Fruit fly (Drosophila melanogaster) whole organism, wandering third instar larva: ENCODE results near the gene Cyp4d2.

Source experiments
- Abd-B ChIP-seq: fragments of >200 bp; optimal IDR thresholded peaks from 2 replicates; lab custom pipeline; 2017; ENCODE audit warnings: missing biosample characterization, missing genetic modification characterization
- CG32264 ChIP-seq: fragments of 200-800 bp; sonication (Bioruptor generic); optimal IDR thresholded peaks from 2 replicates; lab custom pipeline; 2016; ENCODE audit warnings: missing biosample characterization, missing genetic modification characterization
- CG9705 ChIP-seq: fragments of 200-800 bp; sonication (Bioruptor generic); optimal IDR thresholded peaks from 2 replicates; lab custom pipeline; 2018; ENCODE audit warnings: missing biosample characterization, mild to moderate bottlenecking, missing genetic modification characterization
- CrebA ChIP-seq: fragments of 200-800 bp; sonication (Bioruptor generic); optimal IDR thresholded peaks from 2 replicates; lab custom pipeline; 2016; ENCODE audit warnings: missing biosample characterization, mild to moderate bottlenecking, missing genetic modification characterization, borderline replicate concordance
- Dfd ChIP-seq: fragments of >200 bp; optimal IDR thresholded peaks from 2 replicates; lab custom pipeline; 2017; ENCODE audit warnings: missing biosample characterization, missing genetic modification characterization
- Dif ChIP-seq: fragments of 200-275, 200-300 bp; sonication (Bioruptor generic); optimal IDR thresholded peaks from 2 replicates; lab custom pipeline; 2018; ENCODE audit warnings: missing biosample characterization, missing genetic modification characterization; ENCODE audit not compliant: partially characterized antibody
- GATAd ChIP-seq: sonication (Bioruptor generic); optimal IDR thresholded peaks from 2 replicates; lab custom pipeline; 2016; ENCODE audit warnings: missing biosample characterization, missing genetic modification characterization
- HLH106 ChIP-seq: fragments of 200-800 bp; optimal IDR thresholded peaks from 3 replicates; lab custom pipeline; 2019; ENCODE audit warnings: missing biosample characterization, mild to moderate bottlenecking, missing genetic modification characterization, moderate library complexity
- Hnf4 ChIP-seq: fragments of 200-800 bp; sonication (Bioruptor generic); optimal IDR thresholded peaks from 2 replicates; lab custom pipeline; 2016; ENCODE audit warnings: missing biosample characterization, mild to moderate bottlenecking, missing genetic modification characterization
- Hr78 ChIP-seq: fragments of >200 bp; optimal IDR thresholded peaks from 2 replicates; lab custom pipeline; 2017; ENCODE audit warnings: missing biosample characterization, missing genetic modification characterization
- Hr83 ChIP-seq: fragments of 200-300 bp; sonication (Bioruptor generic); optimal IDR thresholded peaks from 2 replicates; lab custom pipeline; 2016; ENCODE audit warnings: missing biosample characterization, mild to moderate bottlenecking, missing genetic modification characterization, moderate library complexity; ENCODE audit not compliant: poor library complexity, severe bottlenecking
- Jra ChIP-seq: sonication (Bioruptor generic); optimal IDR thresholded peaks from 2 replicates; lab custom pipeline; 2016; ENCODE audit warnings: missing biosample characterization, missing genetic modification characterization
- Mio ChIP-seq: sonication (Bioruptor generic); optimal IDR thresholded peaks from 2 replicates; lab custom pipeline; 2016; ENCODE audit warnings: missing biosample characterization, missing genetic modification characterization
- Myc ChIP-seq: fragments of >200 bp; optimal IDR thresholded peaks from 2 replicates; lab custom pipeline; 2017
- N ChIP-seq: fragments of >200 bp; optimal IDR thresholded peaks from 2 replicates; lab custom pipeline; 2018; ENCODE audit warnings: missing biosample characterization, missing external identifiers, missing genetic modification characterization
- OdsH ChIP-seq: fragments of 200-800 bp; sonication (Bioruptor generic); optimal IDR thresholded peaks from 2 replicates; lab custom pipeline; 2016; ENCODE audit warnings: missing biosample characterization, mild to moderate bottlenecking, missing genetic modification characterization
- Rel ChIP-seq, 2 experiments: fragments of 200-800 bp; sonication (Bioruptor generic) in 1 of 2; optimal IDR thresholded peaks; 2 replicates in 1 of 2; 3 replicates in 1 of 2; lab custom pipeline; 2016 to 2019; ENCODE audit warnings: mild to moderate bottlenecking in 2 of 2, missing biosample characterization in 2 of 2, missing genetic modification characterization in 2 of 2, moderate library complexity in 1 of 2
- Sp1 ChIP-seq: fragments of 200-800 bp; sonication (Bioruptor generic); optimal IDR thresholded peaks from 3 replicates; lab custom pipeline; 2019; ENCODE audit warnings: missing biosample characterization, mild to moderate bottlenecking, missing genetic modification characterization, moderate library complexity
- Vsx2 ChIP-seq: fragments of 200-300, 225-300 bp; sonication (Bioruptor generic); optimal IDR thresholded peaks from 2 replicates; lab custom pipeline; 2018; ENCODE audit warnings: missing biosample characterization, missing genetic modification characterization; ENCODE audit not compliant: partially characterized antibody
- br ChIP-seq: fragments of 200-800 bp; sonication (Bioruptor generic); optimal IDR thresholded peaks from 2 replicates; lab custom pipeline; 2016; ENCODE audit warnings: missing biosample characterization, missing genetic modification characterization
- brk ChIP-seq: fragments of 200-800 bp; sonication (Bioruptor generic); optimal IDR thresholded peaks from 2 replicates; lab custom pipeline; 2016; ENCODE audit warnings: missing biosample characterization, mild to moderate bottlenecking, missing genetic modification characterization
- dl ChIP-seq, 2 experiments: fragments of 175-275, 200-275 bp in 1 of 2; fragments of 200-275 bp in 1 of 2; sonication (Bioruptor generic); optimal IDR thresholded peaks; lab custom pipeline; 2018; ENCODE audit warnings: mild to moderate bottlenecking in 2 of 2, missing biosample characterization in 2 of 2, missing genetic modification characterization in 2 of 2, moderate library complexity in 2 of 2; ENCODE audit not compliant: partially characterized antibody in 2 of 2, insufficient read depth in 1 of 2
- dsf ChIP-seq: sonication (Bioruptor generic); optimal IDR thresholded peaks from 2 replicates; lab custom pipeline; 2016; ENCODE audit warnings: missing biosample characterization, missing genetic modification characterization, borderline replicate concordance
- ey ChIP-seq: fragments of 200-800 bp; sonication (Bioruptor generic); optimal IDR thresholded peaks from 2 replicates; lab custom pipeline; 2016; ENCODE audit warnings: missing biosample characterization, missing genetic modification characterization
- foxo ChIP-seq, 2 experiments: fragments of 200-800 bp; sonication (Bioruptor generic); optimal IDR thresholded peaks; 2 replicates in 1 of 2; 3 replicates in 1 of 2; lab custom pipeline; 2016 to 2017; ENCODE audit warnings: missing biosample characterization in 2 of 2, missing genetic modification characterization in 2 of 2
- fru ChIP-seq: fragments of 200-800 bp; sonication (Bioruptor generic); optimal IDR thresholded peaks from 3 replicates; lab custom pipeline; 2016; ENCODE audit warnings: missing biosample characterization, mild to moderate bottlenecking, missing genetic modification characterization
- h ChIP-seq: fragments of 200-800 bp; sonication (Bioruptor generic); optimal IDR thresholded peaks from 3 replicates; lab custom pipeline; 2016; ENCODE audit warnings: missing biosample characterization, mild to moderate bottlenecking, missing genetic modification characterization
- jim ChIP-seq: fragments of 175-275, 200-325 bp; sonication (Bioruptor generic); optimal IDR thresholded peaks from 2 replicates; lab custom pipeline; 2016; ENCODE audit warnings: missing biosample characterization, mild to moderate bottlenecking, missing genetic modification characterization
- lola ChIP-seq: fragments of >200 bp; optimal IDR thresholded peaks from 2 replicates; lab custom pipeline; 2017; ENCODE audit warnings: missing biosample characterization, missing genetic modification characterization
- pan ChIP-seq: fragments of >200 bp; optimal IDR thresholded peaks from 2 replicates; lab custom pipeline; 2017
- psq ChIP-seq: fragments of 200-800 bp; sonication (Bioruptor generic); optimal IDR thresholded peaks from 3 replicates; lab custom pipeline; 2017; ENCODE audit warnings: missing biosample characterization, mild to moderate bottlenecking, missing genetic modification characterization, moderate library complexity
- rgr ChIP-seq: fragments of 200-800 bp; sonication (Bioruptor generic); optimal IDR thresholded peaks from 3 replicates; lab custom pipeline; 2016; ENCODE audit warnings: missing biosample characterization, mild to moderate bottlenecking, missing genetic modification characterization
- sage ChIP-seq: fragments of 200-800 bp; sonication (Bioruptor generic); optimal IDR thresholded peaks from 2 replicates; lab custom pipeline; 2016; ENCODE audit warnings: missing biosample characterization, mild to moderate bottlenecking, missing genetic modification characterization
- sv ChIP-seq: fragments of 200-800 bp; sonication (Bioruptor generic); optimal IDR thresholded peaks from 3 replicates; lab custom pipeline; 2016; ENCODE audit warnings: missing biosample characterization, missing genetic modification characterization
- tai ChIP-seq: sonication (Bioruptor generic); optimal IDR thresholded peaks from 2 replicates; lab custom pipeline; 2016; ENCODE audit warnings: missing biosample characterization, missing genetic modification characterization
- usp ChIP-seq: fragments of >200 bp; optimal IDR thresholded peaks from 2 replicates; lab custom pipeline; 2017; ENCODE audit warnings: missing biosample characterization, missing genetic modification characterization
- woc ChIP-seq: sonication (Bioruptor generic); optimal IDR thresholded peaks from 2 replicates; lab custom pipeline; 2016; ENCODE audit warnings: missing biosample characterization, mild to moderate bottlenecking, missing genetic modification characterization

Cyp4d2 gene

dm6 chrX:2193809-2194207 is 18.0 kb downstream of the Cyp4d2 start, which contains the start of gene CG14053:
TSS of gene CG14053 (minus strand) at chrX:2193909.
- TF ChIP-seq Rel (GFP tag; optimal IDR thresholded peaks at IDR 0.05; lab: Kevin White, UChicago): no peak
- TF ChIP-seq Rel (tag; optimal IDR thresholded peaks at IDR 0.05; lab: Kevin White, UChicago): peak; percentile 82
- no peak for TF ChIP-seq Abd-B (GFP tag; lab: Kevin White, UChicago)

- TF ChIP-seq N (no peak), OdsH (GFP tag; lab: Kevin White, UChicago) (no peak), CG9705 (GFP tag; lab: Kevin White, UChicago) (no peak), Hr78 (GFP tag; lab: Kevin White, UChicago) (no peak), CrebA (no peak), Myc (lab: Kevin White, UChicago) (no peak), br (GFP tag; lab: Kevin White, UChicago) (peak; percentile 5), jim (GFP tag; lab: Kevin White, UChicago) (no peak), Dfd (GFP tag; lab: Kevin White, UChicago) (no peak), lola (GFP tag; lab: Kevin White, UChicago) (no peak), Abd-B (GFP tag; lab: Kevin White, UChicago) (no peak), woc (no peak), pan (lab: Kevin White, UChicago) (no peak), rgr (GFP tag; lab: Kevin White, UChicago) (no peak), Mio (GFP tag; lab: Kevin White, UChicago) (no peak), fru (GFP tag; lab: Kevin White, UChicago) (no peak), usp (GFP tag; lab: Kevin White, UChicago) (no peak), dsf (GFP tag; lab: Kevin White, UChicago) (no peak), sage (no peak), Hnf4 (GFP tag; lab: Kevin White, UChicago) (peak; percentile 41), Jra (GFP tag; lab: Kevin White, UChicago) (no peak), sv (GFP tag; lab: Kevin White, UChicago) (no peak), psq (GFP tag; lab: Kevin White, UChicago) (no peak), ey (GFP tag; lab: Kevin White, UChicago) (no peak), dl (GFP tag; optimal IDR thresholded peaks at IDR 0.05; lab: Kevin White, UChicago; ENCODE audit: insufficient read depth in 1 of 2, partially characterized antibody in 2 of 2) (peak; percentile 85 to 94), Sp1 (no peak), Rel (GFP tag; optimal IDR thresholded peaks at IDR 0.05; lab: Kevin White, UChicago) (peak; percentile 42), Rel (tag; optimal IDR thresholded peaks at IDR 0.05; lab: Kevin White, UChicago) (peak; percentile 70), GATAd (no peak), Hr83 (GFP tag; lab: Kevin White, UChicago) (peak; percentile 47), tai (GFP tag; lab: Kevin White, UChicago) (no peak), Dif (GFP tag; lab: Kevin White, UChicago) (peak; percentile 95), h (GFP tag; lab: Kevin White, UChicago) (peak; percentile 69), CG32264 (GFP tag; lab: Kevin White, UChicago) (no peak), Vsx2 (GFP tag; lab: Kevin White, UChicago) (peak; percentile 23), brk (GFP tag; lab: Kevin White, UChicago) (no peak)
These were observed 18.6 kb downstream of the Cyp4d2 start for dm6 chrX:2194208-2195094.

- TF ChIP-seq h (GFP tag; lab: Kevin White, UChicago) (peak; percentile 87), br (GFP tag; lab: Kevin White, UChicago) (peak; percentile 81), Dfd (GFP tag; lab: Kevin White, UChicago) (no peak), Jra (GFP tag; lab: Kevin White, UChicago) (no peak), Hr83 (GFP tag; lab: Kevin White, UChicago) (no peak), Vsx2 (GFP tag; lab: Kevin White, UChicago) (no peak), Sp1 (peak; percentile 70), Myc (lab: Kevin White, UChicago) (no peak), HLH106 (tag; lab: Kevin White, UChicago) (peak; percentile 73), psq (GFP tag; lab: Kevin White, UChicago) (peak; percentile 66), foxo (GFP tag; optimal IDR thresholded peaks at IDR 0.05; lab: Kevin White, UChicago) (peak in 1 of 2 experiments; percentile 78), Rel (GFP tag; optimal IDR thresholded peaks at IDR 0.05; lab: Kevin White, UChicago) (no peak), Rel (tag; optimal IDR thresholded peaks at IDR 0.05; lab: Kevin White, UChicago) (peak; percentile 63), sv (GFP tag; lab: Kevin White, UChicago) (no peak), N (no peak), Abd-B (GFP tag; lab: Kevin White, UChicago) (no peak), usp (GFP tag; lab: Kevin White, UChicago) (no peak), OdsH (GFP tag; lab: Kevin White, UChicago) (peak; percentile 75), brk (GFP tag; lab: Kevin White, UChicago) (no peak), Mio (GFP tag; lab: Kevin White, UChicago) (no peak), jim (GFP tag; lab: Kevin White, UChicago) (no peak), fru (GFP tag; lab: Kevin White, UChicago) (peak; percentile 58), Hnf4 (GFP tag; lab: Kevin White, UChicago) (peak; percentile 71), dsf (GFP tag; lab: Kevin White, UChicago) (no peak), GATAd (no peak), Dif (GFP tag; lab: Kevin White, UChicago) (no peak), rgr (GFP tag; lab: Kevin White, UChicago) (peak; percentile 82), pan (lab: Kevin White, UChicago) (no peak), sage (peak; percentile 32), woc (peak; percentile 18), tai (GFP tag; lab: Kevin White, UChicago) (no peak)
These were observed 20.4 kb downstream of the Cyp4d2 start for dm6 chrX:2196086-2196732.
